Fruit fly (Drosophila melanogaster): ENCODE measurements around the gene kst.

Gene kst

DNA sequence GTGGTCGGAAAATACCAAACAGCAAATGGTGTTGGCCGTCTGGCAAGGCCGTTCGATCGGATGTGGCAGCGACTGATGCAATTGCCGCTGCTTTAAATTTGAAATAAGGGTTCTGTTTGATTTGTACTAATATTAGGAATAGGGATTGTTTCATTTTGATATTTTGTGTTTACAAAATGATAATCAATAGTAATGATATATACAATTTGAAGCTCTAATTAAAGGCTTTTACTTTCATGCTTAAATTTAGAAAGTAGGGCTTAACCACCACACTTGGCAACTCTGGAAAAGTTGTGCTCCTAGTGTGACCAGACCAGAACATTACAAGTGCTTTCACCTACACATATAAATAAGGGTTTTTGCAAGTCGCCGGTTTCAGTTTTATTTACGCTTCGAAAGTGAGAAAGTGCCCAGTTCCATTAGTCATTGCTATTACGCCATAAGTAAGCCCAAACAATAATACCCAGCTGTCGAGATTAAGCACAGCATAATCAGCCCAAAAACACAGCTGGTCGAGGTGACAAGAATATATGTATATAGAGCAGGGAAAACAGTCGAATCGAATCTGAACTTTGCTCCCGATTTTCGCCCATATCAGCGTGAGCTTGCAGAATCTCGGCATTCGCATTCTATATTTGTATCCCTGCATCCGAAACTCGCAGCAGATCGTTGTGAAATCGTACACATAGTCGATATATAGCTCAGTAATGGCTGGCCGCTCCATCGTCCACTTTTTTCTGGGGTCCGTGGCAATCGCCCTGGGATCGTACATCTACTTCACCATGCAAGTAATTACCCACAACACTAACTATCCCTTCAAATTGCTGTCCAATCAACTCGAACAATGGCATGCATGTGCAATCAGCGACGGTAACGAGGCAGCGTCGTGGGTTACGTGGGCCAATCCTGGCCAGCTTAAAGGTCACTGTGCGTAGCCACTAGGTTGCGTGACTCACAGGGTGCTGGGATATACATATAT lies 10.4 kb upstream of the kst start, which contains the start of gene Gtpx (continued):
- TF ChIP-seq Xrp1 (GFP tag; IDR thresholded peaks at IDR 0.05) (peak; percentile 33; the same call in 1 of the 2 replicates), amos (GFP tag; IDR thresholded peaks at IDR 0.05; ENCODE audit: partially characterized antibody) (peak; percentile 46), Ptx1 (GFP tag; IDR thresholded peaks at IDR 0.05) (no peak), Hmx (GFP tag; optimal IDR thresholded peaks at IDR 0.05) (no peak), CG9437 (GFP tag; optimal IDR thresholded peaks at IDR 0.05) (no peak), Tbp (GFP tag; optimal IDR thresholded peaks at IDR 0.05) (no peak), CG13287 (GFP tag; IDR thresholded peaks at IDR 0.05; ENCODE audit: partially characterized antibody) (peak; percentile 38; the same call in 1 of the 2 replicates), kah (GFP tag; optimal IDR thresholded peaks at IDR 0.05) (no peak), ato (GFP tag; IDR thresholded peaks at IDR 0.05; ENCODE audit: partially characterized antibody) (no peak), CG11247 (GFP tag; IDR thresholded peaks at IDR 0.05) (no peak), jing (GFP tag; optimal IDR thresholded peaks at IDR 0.05) (no peak), CG6175 (GFP tag; IDR thresholded peaks at IDR 0.05) (no peak), BtbVII (GFP tag; optimal IDR thresholded peaks at IDR 0.05) (no peak), CG6765 (GFP tag; optimal IDR thresholded peaks at IDR 0.05) (no peak), CG7987 (GFP tag; optimal IDR thresholded peaks at IDR 0.05) (no peak), CG3163 (GFP tag; optimal IDR thresholded peaks at IDR 0.05) (peak; percentile 21), CG9797 (GFP tag; optimal IDR thresholded peaks at IDR 0.05) (peak; percentile 87), tgo (GFP tag; IDR thresholded peaks at IDR 0.05) (no peak), H2.0 (GFP tag; IDR thresholded peaks at IDR 0.05) (no peak), Jarid2 (GFP tag; optimal IDR thresholded peaks at IDR 0.05) (no peak), CG10321 (GFP tag; IDR thresholded peaks at IDR 0.05) (no peak), sr (GFP tag; IDR thresholded peaks at IDR 0.05) (no peak), CG17328 (GFP tag; IDR thresholded peaks at IDR 0.05) (0 out of 2 replicates have a peak, but pooled peaks have one; percentile 41), Mad (GFP tag; optimal IDR thresholded peaks at IDR 0.05) (peak; percentile 9), ken (GFP tag; IDR thresholded peaks at IDR 0.05) (0 out of 3 replicates have a peak, but pooled peaks have one; percentile 4), CG1832 (GFP tag; optimal IDR thresholded peaks at IDR 0.05) (no peak), CG1602 (GFP tag; optimal IDR thresholded peaks at IDR 0.05) (peak; percentile 6), CG18599 (GFP tag; optimal IDR thresholded peaks at IDR 0.05) (peak; percentile 43), CG33213 (GFP tag; optimal IDR thresholded peaks at IDR 0.05) (peak; percentile 42), CG15696 (tag; optimal IDR thresholded peaks at IDR 0.05) (no peak), CG3995 (GFP tag; optimal IDR thresholded peaks at IDR 0.05) (peak; percentile 21), Dip2 (GFP tag; IDR thresholded peaks at IDR 0.05) (no peak), CG10979 (tag; optimal IDR thresholded peaks at IDR 0.05) (no peak), lbe (GFP tag; optimal IDR thresholded peaks at IDR 0.05) (peak; percentile 35), Camta (GFP tag; optimal IDR thresholded peaks at IDR 0.05) (no peak), zfh2 (GFP tag; optimal IDR thresholded peaks at IDR 0.05) (peak; percentile 60), CG6791 (GFP tag; IDR thresholded peaks at IDR 0.05; ENCODE audit: partially characterized antibody) (no peak), slbo (GFP tag; IDR thresholded peaks at IDR 0.05) (peak; percentile 64), CG4424 (GFP tag; optimal IDR thresholded peaks at IDR 0.05) (no peak), CG15073 (GFP tag; optimal IDR thresholded peaks at IDR 0.05) (no peak), wdn (GFP tag; IDR thresholded peaks at IDR 0.05) (0 out of 2 replicates have a peak, but pooled peaks have one; percentile 24), Fer1 (GFP tag; optimal IDR thresholded peaks at IDR 0.05) (no peak), klu (GFP tag; IDR thresholded peaks at IDR 0.05) (no peak), HLH54F (GFP tag; optimal IDR thresholded peaks at IDR 0.05) (peak; percentile 43), CG7357 (GFP tag; IDR thresholded peaks at IDR 0.05) (no peak), h (optimal IDR thresholded peaks at IDR 0.05) (no peak), Oli (tag; optimal IDR thresholded peaks at IDR 0.05) (no peak), CG12236 (GFP tag; optimal IDR thresholded peaks at IDR 0.05) (no peak), D19B (GFP tag; optimal IDR thresholded peaks at IDR 0.05) (no peak)
